Fruit fly (Drosophila melanogaster) Kc167 (cell line): Measurements from ENCODE around the gene CG12477.

Experiments
- Myc ChIP-seq: fragments of >200 bp; optimal IDR thresholded peaks from 2 replicates; lab custom pipeline; 2017; ENCODE audit warnings: missing external identifiers
- Sin3A ChIP-seq: fragments of >200 bp; optimal IDR thresholded peaks from 2 replicates; lab custom pipeline; 2018; ENCODE audit warnings: missing external identifiers
- h ChIP-seq: fragments of >200 bp; optimal IDR thresholded peaks from 3 replicates; lab custom pipeline; 2018; ENCODE audit warnings: missing external identifiers
- insv ChIP-seq: fragments of >200 bp; optimal IDR thresholded peaks from 3 replicates; lab custom pipeline; 2018; ENCODE audit warnings: missing external identifiers
- psq ChIP-seq: fragments of >200 bp; optimal IDR thresholded peaks from 2 replicates; lab custom pipeline; 2017; ENCODE audit warnings: missing external identifiers
- ttk ChIP-seq: sonication (Bioruptor generic); optimal IDR thresholded peaks from 2 replicates; lab custom pipeline; 2017; ENCODE audit warnings: missing external identifiers

Gene CG12477

DNA sequence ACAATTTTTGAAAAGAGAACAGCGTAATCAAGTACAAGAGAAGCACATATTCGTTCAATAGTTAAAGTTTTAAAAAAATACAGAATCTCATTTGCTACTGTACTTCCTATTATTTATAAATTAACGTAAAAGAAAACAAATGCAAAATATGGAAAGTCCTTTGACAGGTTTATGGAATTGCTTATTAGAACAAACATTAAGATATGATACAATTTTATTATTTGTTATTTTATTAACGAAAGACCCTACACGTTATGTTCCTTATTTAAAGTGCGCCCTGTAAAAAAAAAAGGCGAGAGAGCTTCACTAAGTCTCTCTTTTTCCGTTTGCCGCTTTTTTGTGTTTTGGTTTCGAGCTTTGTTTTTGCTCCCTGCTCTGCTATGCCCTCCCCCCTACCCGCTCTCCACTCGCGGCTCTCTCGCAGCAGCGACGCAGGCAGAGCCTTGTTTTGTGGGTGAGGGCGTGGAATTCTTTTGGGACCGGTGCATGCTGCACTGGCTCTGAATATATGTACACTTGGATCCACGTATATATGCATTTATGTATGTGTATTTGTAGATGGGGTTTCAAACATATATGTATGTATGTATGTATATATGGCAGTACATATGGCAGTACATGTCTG lies 37.5 kb upstream of the CG12477 start:
- no peak for TF ChIP-seq insv
- TF ChIP-seq ttk = no peak
- TF ChIP-seq psq (lab: Kevin White, UChicago) = no peak
- no peak for TF ChIP-seq h
- TF ChIP-seq Sin3A (lab: Kevin White, UChicago) = no peak
- no peak for TF ChIP-seq Myc (lab: Kevin White, UChicago)

DNA sequence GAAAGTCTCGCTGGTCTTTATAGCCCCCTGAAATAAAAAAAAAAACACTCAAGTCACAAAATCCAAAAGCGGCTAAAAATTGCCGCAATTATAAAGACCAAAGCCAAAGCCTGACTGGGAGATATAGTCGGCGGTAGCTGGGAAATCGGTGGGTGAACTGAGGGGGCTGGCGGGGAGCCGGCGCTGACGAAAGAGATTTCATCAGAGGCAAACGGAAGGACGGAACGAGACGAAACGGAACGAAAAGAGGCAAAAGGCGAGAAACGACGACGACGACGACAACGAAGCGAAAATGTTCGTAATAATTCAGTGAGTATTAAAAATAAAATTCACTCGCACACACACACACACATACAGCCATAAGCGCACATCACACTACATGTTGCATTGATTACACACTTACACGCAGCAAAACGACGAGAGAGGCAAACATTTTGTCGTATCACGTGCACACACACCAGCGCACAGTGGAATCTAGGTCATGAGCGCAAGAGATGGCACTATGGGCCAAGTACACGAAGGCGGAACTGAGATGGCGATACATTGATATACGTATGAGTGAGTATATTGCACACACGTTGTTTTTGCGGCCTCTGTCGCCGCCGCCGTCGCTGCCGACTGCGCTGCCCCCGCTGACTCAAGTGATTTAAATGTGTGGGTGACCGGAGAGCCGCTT lies 36.0 kb upstream of the CG12477 start:
- TF ChIP-seq psq (lab: Kevin White, UChicago) (peak; percentile 35), h (no peak)

DNA sequence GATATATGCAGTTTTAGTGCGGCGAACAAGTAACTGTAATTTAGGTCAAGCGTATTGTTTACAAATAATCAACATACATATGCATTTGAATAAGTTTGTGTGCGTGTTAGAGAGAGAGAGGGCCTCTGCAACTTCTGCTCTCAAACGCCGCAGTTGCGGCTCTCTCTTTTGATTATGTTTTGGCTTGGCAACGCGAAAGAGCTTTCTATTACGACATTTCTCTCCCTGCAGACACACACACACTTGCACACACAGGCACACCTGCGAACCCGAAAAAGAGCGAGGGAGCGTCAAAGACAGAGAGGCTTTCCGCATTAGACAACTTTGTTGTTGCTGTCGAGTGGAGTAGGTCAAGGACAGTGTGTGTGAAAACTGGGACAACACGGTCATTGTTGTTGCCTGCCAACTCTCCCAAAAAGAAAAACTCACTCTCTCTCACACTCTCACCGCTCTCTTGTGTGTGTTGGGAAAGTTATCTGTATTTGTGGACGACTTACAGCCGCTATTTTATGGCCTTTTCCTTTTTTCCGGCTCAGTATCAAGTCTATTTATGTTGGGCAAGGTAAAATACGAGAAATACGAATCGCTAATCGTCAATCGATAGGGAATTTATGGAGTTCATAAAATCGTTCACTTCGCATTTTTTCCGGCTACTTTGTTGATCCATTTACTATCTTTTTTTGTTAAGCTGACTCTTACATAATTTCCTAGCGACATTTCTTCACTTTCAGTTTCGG lies 34.2 kb upstream of the CG12477 start:
- TF ChIP-seq Myc (lab: Kevin White, UChicago) (no peak), insv (no peak), psq (lab: Kevin White, UChicago) (no peak), ttk (no peak), h (no peak), Sin3A (lab: Kevin White, UChicago) (no peak)

DNA sequence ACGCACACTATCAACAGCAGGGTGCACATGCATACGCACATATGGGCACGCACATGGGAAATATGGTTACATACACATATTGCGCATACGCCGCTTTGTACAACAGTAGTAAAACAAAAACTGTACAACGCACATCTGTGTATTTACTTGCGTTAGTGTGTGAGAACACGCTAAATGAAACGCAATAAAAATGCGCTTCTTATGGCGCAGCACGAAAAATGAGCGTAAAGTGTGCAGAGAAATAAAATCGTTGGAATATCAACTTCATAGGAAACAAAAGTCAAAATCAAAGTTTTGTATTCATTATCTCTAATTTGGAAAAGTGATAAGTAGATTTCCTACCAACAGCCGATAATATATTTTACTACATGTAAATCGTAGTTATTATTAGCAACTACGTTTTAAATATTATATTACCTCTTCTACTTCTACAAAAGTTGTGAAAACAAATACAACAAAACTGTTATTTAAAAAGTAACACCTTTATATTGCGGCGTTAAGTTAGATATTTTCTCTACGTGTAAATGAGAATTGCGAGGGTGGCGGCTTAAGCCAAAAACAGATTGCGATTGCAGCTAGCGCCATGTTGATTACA lies 33.3 kb upstream of the CG12477 start:
- TF ChIP-seq psq (lab: Kevin White, UChicago) (no peak), h (no peak), Myc (lab: Kevin White, UChicago) (no peak), Sin3A (lab: Kevin White, UChicago) (no peak), insv (no peak), ttk (no peak)

DNA sequence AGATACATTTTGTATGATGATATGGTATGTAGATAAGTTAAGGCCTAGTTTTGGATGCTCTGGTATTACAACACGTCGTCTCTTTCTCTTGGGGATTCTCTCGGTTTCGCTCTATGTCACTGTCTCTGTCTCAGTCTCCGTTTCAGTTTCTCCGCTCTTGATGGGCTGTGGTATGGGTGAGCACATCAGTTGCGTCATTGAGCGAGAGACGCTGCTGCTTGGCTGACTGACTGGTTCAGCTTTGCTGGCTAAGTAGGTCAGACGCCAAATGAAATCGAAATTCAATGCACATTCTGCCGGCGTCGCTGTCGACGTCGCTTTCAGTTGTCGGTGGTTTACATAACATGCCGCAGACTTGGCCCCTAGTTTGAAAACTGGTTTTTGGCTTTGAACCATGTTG lies 30.8 kb upstream of the CG12477 start:
- no peak for TF ChIP-seq ttk
- TF ChIP-seq Sin3A (lab: Kevin White, UChicago) = no peak
- TF ChIP-seq h = no peak
- no peak for TF ChIP-seq insv
- no peak for TF ChIP-seq Myc (lab: Kevin White, UChicago)
- no peak for TF ChIP-seq psq (lab: Kevin White, UChicago)

DNA sequence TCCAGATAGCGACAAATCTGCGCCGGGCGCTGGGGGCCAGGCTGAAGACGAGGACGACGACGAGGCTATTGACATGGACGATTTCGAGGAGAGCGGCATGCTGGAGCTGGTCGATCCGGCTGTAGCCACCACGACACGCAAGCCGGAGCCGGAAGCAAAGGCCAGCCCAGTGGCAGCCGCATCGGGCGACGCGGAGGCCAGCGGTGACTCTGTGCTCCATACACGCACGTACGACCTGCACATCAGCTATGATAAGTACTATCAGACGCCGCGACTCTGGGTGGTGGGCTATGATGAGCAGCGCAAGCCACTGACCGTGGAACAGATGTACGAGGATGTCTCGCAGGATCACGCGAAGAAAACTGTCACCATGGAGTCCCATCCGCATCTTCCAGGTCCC lies 26.7 kb upstream of the CG12477 start:
- TF ChIP-seq insv (no peak), Myc (lab: Kevin White, UChicago) (no peak), h (no peak), psq (lab: Kevin White, UChicago) (no peak), Sin3A (lab: Kevin White, UChicago) (no peak), ttk (no peak)

DNA sequence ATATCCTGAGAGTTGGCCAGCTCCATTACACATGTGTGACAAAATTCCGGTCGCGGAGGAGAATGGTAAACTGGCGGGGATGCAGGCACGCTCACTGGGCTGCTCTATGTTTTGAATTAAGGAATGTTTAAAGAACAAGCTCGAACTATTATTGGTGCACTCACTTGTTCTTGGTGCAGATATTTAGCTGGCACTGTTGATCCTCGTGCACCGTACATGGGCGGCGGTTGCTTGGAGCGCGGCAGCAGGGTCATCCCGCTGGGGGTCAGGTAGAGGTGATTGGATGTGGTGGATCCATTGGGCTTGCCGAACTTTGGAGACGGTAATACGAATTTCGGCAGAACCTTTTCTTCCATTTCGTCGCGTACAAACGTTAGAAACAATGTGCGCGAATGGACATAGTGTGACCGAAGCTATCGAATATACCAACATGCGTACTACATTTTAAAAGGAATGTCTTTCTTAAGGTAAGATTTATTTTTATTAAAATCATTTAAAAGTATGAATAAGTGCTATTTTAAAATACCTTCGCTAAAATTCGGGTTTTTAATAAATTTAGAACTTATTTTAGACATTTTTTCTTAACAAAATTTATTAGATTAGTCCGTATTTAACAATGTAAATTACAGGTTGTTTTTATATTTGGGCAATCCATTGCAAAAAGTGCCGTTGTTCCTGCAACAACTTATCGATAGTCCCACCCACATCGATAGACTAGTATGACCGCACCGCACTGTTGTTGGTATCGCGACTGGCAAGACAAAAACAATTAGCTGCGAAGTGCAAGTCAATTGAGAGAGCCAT lies 25.1 kb upstream of the CG12477 start, which contains the start of the genes Nufip and Atg3:
Gene Nufip (minus strand): TSS at position 415 of the 804 bp plus-strand sequence.
Gene Atg3 (plus strand): TSS at position 735 of the 804 bp plus-strand sequence.
- TF ChIP-seq Myc (lab: Kevin White, UChicago) (no peak), Sin3A (lab: Kevin White, UChicago) (no peak), insv (no peak), ttk (no peak), h (no peak), psq (lab: Kevin White, UChicago) (no peak)

DNA sequence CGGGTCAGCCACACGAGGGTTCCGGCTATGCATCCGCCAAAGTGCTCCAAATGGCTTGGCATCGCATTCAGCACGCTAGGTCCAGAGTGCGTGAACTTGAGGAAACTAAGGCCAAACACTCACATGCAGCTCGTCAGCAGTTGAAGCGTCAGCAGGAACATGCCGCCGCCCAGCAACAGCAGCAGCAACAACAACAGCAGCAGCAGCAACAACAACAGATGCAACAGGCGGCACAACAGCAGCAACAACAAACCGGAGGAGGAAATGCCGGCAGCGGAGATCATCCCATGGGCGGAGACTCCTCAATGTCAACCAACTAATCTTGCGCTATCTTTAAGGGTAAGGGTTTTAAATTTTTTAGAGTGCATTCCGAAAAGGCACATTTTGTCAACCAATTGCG lies 23.1 kb upstream of the CG12477 start:
- TF ChIP-seq Sin3A (lab: Kevin White, UChicago) (no peak), psq (lab: Kevin White, UChicago) (no peak), Myc (lab: Kevin White, UChicago) (no peak), insv (no peak), h (no peak), ttk (no peak)

DNA sequence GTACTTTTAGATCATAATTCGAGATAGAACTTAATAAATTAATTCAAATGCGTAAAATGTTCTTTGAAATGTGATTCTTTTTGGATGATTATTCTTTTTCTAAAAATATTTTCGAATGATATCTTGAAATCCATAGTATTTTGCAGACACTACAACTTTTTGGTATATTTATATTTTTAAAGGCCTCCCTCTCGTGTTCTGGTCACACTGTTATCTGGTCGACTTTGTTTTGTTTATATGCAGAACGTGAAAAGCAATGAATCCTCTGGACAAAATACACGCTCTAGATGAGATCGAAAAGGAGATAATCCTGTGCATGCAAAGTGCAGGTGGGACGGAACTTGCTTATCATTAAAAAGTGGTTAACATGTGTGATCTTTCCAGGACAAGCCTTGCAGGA lies 22.6 kb upstream of the CG12477 start, which contains the start of gene MED11:
Gene MED11 (plus strand): TSS at position 210 of the 400 bp plus-strand sequence.
- no peak for TF ChIP-seq h

DNA sequence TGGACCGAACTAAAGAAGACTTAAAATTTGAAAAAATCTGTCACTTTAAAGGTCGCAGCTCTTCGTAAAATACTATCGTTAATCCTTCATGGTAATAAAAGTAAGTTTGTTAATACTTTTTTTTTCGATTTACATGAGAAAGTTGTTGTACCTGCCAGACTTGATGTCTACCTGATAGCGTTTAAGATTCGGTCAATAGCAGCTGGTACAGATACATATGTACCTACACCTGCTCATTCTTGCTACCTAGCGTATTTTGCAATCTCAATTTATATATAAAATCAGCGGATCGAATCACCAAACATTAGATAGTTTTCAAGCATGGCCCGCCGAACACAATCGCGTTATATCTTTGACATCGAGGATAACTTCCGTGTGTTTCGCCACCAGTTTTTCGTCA lies 21.1 kb upstream of the CG12477 start, which contains the start of gene CG6885:
Gene CG6885 (plus strand): TSS at position 301 of the 400 bp plus-strand sequence.
- TF ChIP-seq ttk (no peak), h (no peak), insv (no peak), psq (lab: Kevin White, UChicago) (no peak), Myc (lab: Kevin White, UChicago) (no peak), Sin3A (lab: Kevin White, UChicago) (no peak)

DNA sequence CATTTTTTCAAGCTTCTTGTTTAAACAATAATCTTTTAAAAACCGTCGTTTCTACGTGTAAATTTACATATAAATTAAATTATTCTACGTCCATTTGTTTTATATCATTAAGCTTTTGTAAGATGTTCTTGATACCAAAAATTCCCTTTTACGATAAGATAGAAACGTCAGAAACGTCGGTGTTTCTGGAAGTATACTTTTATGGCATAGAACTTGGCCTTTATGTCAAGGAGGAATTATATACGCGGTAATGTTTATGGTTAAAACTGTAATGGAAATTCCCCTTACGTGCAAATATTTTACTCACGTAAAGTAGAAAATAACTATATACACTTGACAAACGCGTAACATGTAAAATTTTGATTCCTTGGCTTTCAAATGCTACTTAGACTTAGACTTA lies 20.6 kb upstream of the CG12477 start:
- TF ChIP-seq insv (no peak), h (no peak), Sin3A (lab: Kevin White, UChicago) (no peak), psq (lab: Kevin White, UChicago) (no peak), Myc (lab: Kevin White, UChicago) (no peak), ttk (no peak)
